Worm (Caenorhabditis elegans) whole organism, late embryonic: ENCODE data around the gene srw-143.
"Not testable (repeated sequence)": the region's sequence is repeated elsewhere in the genome, so short reads cannot be mapped to it uniquely, and the experiment has no call there.

ENCODE experiments used
- K09A11.1 ChIP-seq: sonication (generic microtip); optimal IDR thresholded peaks from 2 replicates; lab custom pipeline; 2017; ENCODE audit warnings: antibody characterized with exemption, mild to moderate bottlenecking, missing genetic modification characterization, missing compliant biosample characterization; ENCODE audit not compliant: insufficient read depth
- ceh-9 ChIP-seq: sonication (generic microtip); optimal IDR thresholded peaks from 2 replicates; lab custom pipeline; 2016; ENCODE audit warnings: mild to moderate bottlenecking, missing genetic modification characterization, inconsistent platforms, missing compliant biosample characterization
- nhr-11 ChIP-seq: fragments of 150-350 bp; optimal IDR thresholded peaks from 2 replicates; lab custom pipeline; 2014; ENCODE audit warnings: missing biosample characterization, missing genetic modification characterization
- ref-2 ChIP-seq: sonication (generic microtip); optimal IDR thresholded peaks from 2 replicates; lab custom pipeline; 2016; ENCODE audit warnings: missing genetic modification characterization, missing compliant biosample characterization

DNA sequence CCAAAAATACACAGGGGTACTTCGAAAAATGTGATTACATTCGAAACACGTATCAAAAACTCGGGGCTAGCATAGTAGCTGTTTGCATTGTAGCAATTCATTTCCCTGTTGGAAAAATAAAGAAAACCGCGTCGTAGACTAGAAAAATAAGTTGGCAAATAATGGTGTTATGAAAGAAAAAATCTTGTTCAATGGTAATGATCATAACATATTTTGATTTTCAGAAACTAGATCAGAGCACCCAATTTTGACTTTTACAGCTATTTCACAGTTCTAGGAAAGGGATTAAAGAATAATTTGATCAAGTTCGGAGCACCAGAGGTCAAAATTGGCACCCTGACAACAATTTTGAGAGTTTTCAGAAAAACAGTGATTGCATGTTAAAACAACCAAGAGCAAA lies 14.0 kb upstream of the srw-143 start, which contains the start of gene srh-248:
- not testable (repeated sequence) for TF ChIP-seq K09A11.1; ceh-9 (tag; lab: Kevin White, UChicago); ref-2 (tag; lab: Kevin White, UChicago); nhr-11
